Worm (Caenorhabditis elegans) whole organism, L4 larva: ENCODE measurements around the gene T10F2.5.

Source experiments
- Y5F2A.4 ChIP-seq: fragments of 200-800 bp; sonication (Bioruptor generic); optimal IDR thresholded peaks from 2 replicates; lab custom pipeline; 2018; ENCODE audit warnings: mild to moderate bottlenecking, missing genetic modification characterization, missing compliant biosample characterization
- Y75B8A.6 ChIP-seq: fragments of 200-800 bp; sonication (Bioruptor generic); IDR thresholded peaks from 2 replicates; pipeline ENCODE4 v1.3.6; 2022; ENCODE audit warnings: missing genetic modification reagents, missing genetic modification characterization, missing compliant biosample characterization
- aha-1 ChIP-seq: fragments of 150-350 bp; peaks from one replicate; lab custom pipeline; 2014; ENCODE audit warnings: missing biosample characterization, missing genetic modification characterization
- ama-1 ChIP-seq: fragments of 150-350 bp; optimal IDR thresholded peaks from 2 replicates; lab custom pipeline; 2014; ENCODE audit warnings: inconsistent platforms, mixed read lengths
- attf-4 ChIP-seq: sonication (generic microtip); optimal IDR thresholded peaks from 3 replicates; lab custom pipeline; 2017; ENCODE audit warnings: missing biosample characterization, missing genetic modification characterization
- fos-1 ChIP-seq: fragments of 150-350 bp; optimal IDR thresholded peaks from 2 replicates; lab custom pipeline; 2014; ENCODE audit warnings: missing biosample characterization, missing genetic modification characterization
- lin-39 ChIP-seq: fragments of 150-350 bp; optimal IDR thresholded peaks from 2 replicates; lab custom pipeline; 2014; ENCODE audit warnings: missing biosample characterization, missing genetic modification reagents, missing genetic modification characterization
- lsy-2 ChIP-seq, 2 experiments: fragments of 150-350 bp in 1 of 2; sonication (generic microtip) in 1 of 2; optimal IDR thresholded peaks; 2 replicates each; lab custom pipeline; 2014 to 2017; ENCODE audit warnings: missing biosample characterization in 2 of 2, missing genetic modification characterization in 2 of 2
- mdl-1 ChIP-seq, 2 experiments: fragments of 150-350 bp in 1 of 2; sonication (generic microtip) in 1 of 2; optimal IDR thresholded peaks; 2 replicates each; lab custom pipeline; 2014 to 2017; ENCODE audit warnings: missing biosample characterization in 2 of 2, missing genetic modification characterization in 2 of 2
- nhr-10 ChIP-seq: fragments of 150-350 bp; optimal IDR thresholded peaks from 2 replicates; lab custom pipeline; 2014; ENCODE audit warnings: missing biosample characterization, missing genetic modification characterization
- nhr-11 ChIP-seq: fragments of 150-350 bp; optimal IDR thresholded peaks from 2 replicates; lab custom pipeline; 2014; ENCODE audit warnings: missing biosample characterization, missing genetic modification characterization
- skn-1 ChIP-seq: fragments of 150-350 bp; optimal IDR thresholded peaks from 2 replicates; lab custom pipeline; 2014; ENCODE audit warnings: missing biosample characterization, missing genetic modification characterization

DNA sequence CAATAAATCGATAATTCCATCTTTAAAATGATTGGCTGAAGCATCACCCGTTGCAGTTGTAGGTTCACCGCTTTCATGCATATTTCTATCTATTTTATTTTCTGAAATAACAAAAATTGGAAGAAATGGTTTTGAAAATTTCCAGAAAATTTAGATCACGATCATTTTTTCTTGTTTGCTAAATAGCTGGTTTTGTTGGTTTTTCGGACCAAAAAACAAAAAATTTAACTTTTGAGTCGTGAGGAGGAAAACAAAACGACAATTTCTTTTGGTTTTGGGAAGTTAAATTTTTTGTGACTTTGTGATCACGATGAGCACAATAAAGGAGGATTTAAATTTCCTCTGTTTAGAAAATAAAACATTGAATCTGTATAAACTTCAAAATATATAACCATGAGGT lies 5.8 kb upstream of the T10F2.5 start, which contains the start of gene T10F2.2:
- TF ChIP-seq Y5F2A.4 (GFP tag; lab: Kevin White, UChicago), result no peak
- TF ChIP-seq attf-4 (tag; lab: Kevin White, UChicago), result no peak
- TF ChIP-seq skn-1 (tag; lab: Kevin White, UChicago), result no peak
- TF ChIP-seq nhr-10 (tag; lab: Kevin White, UChicago), result no peak
- no peak for TF ChIP-seq mdl-1 (tag; optimal IDR thresholded peaks at IDR 0.05; lab: Kevin White, UChicago)
- TF ChIP-seq ama-1, result no peak
- no peak for TF ChIP-seq lin-39 (tag; lab: Kevin White, UChicago)
- no peak for TF ChIP-seq aha-1 (tag; lab: Kevin White, UChicago)
- TF ChIP-seq nhr-11 (tag; lab: Kevin White, UChicago), result no peak
- no peak for TF ChIP-seq Y75B8A.6 (GFP tag; lab: Robert Waterston, UW)
- no peak for TF ChIP-seq lsy-2 (tag; optimal IDR thresholded peaks at IDR 0.05; lab: Kevin White, UChicago)
- no peak for TF ChIP-seq fos-1
